Fruit fly (Drosophila melanogaster) whole organism, embryonic: Measurements from ENCODE around the gene HERC2.
A peak's percentile ranks its signal among the peaks of the same experiment; 100 is the strongest.

ENCODE experiments used
- ATbp ChIP-seq: fragments of 200-800 bp; sonication (Bioruptor generic); optimal IDR thresholded peaks from 2 replicates; lab custom pipeline; 2017; ENCODE audit warnings: missing biosample characterization, mild to moderate bottlenecking, missing genetic modification characterization, missing genetic modification reagents
- Abd-B ChIP-seq: fragments of 200-800 bp; sonication (Bioruptor generic); optimal IDR thresholded peaks from 2 replicates; lab custom pipeline; 2018; ENCODE audit warnings: missing biosample characterization, mild to moderate bottlenecking, missing genetic modification characterization, moderate library complexity
- CG12071 ChIP-seq: fragments of 200-800 bp; sonication (Bioruptor generic); optimal IDR thresholded peaks from 3 replicates; lab custom pipeline; 2018; ENCODE audit warnings: missing biosample characterization, mild to moderate bottlenecking, missing genetic modification characterization
- CG15696 ChIP-seq: fragments of 200-800 bp; sonication (Bioruptor generic); optimal IDR thresholded peaks from 2 replicates; lab custom pipeline; 2019; ENCODE audit warnings: missing biosample characterization, mild to moderate bottlenecking, missing genetic modification characterization, moderate library complexity
- CG17829 ChIP-seq: fragments of 200-800 bp; optimal IDR thresholded peaks from 2 replicates; lab custom pipeline; 2019; ENCODE audit warnings: missing biosample characterization, mild to moderate bottlenecking, missing genetic modification characterization, moderate library complexity
- CG1832 ChIP-seq: fragments of 200-800 bp; sonication (Bioruptor generic); optimal IDR thresholded peaks from 2 replicates; lab custom pipeline; 2017; ENCODE audit warnings: missing biosample characterization, mild to moderate bottlenecking, missing genetic modification characterization, inconsistent platforms
- CG3065 ChIP-seq: fragments of 200-800 bp; sonication (Bioruptor generic); optimal IDR thresholded peaks from 2 replicates; lab custom pipeline; 2016; ENCODE audit warnings: missing biosample characterization, missing genetic modification characterization
- CG31388 ChIP-seq: fragments of 200-800 bp; sonication (Bioruptor generic); optimal IDR thresholded peaks from 2 replicates; lab custom pipeline; 2016; ENCODE audit warnings: missing biosample characterization, missing genetic modification characterization
- CG33557 ChIP-seq: fragments of 200-800 bp; sonication (Bioruptor generic); optimal IDR thresholded peaks from 2 replicates; lab custom pipeline; 2019; ENCODE audit warnings: missing biosample characterization, mild to moderate bottlenecking, missing genetic modification characterization, moderate library complexity
- CG5180 ChIP-seq: fragments of 200-800 bp; sonication (Bioruptor generic); optimal IDR thresholded peaks from 3 replicates; lab custom pipeline; 2017; ENCODE audit warnings: missing biosample characterization, missing genetic modification characterization, mild to moderate bottlenecking, moderate library complexity, missing genetic modification reagents
- CG7786 ChIP-seq: fragments of 200-800 bp; sonication (Bioruptor generic); optimal IDR thresholded peaks from 2 replicates; lab custom pipeline; 2016; ENCODE audit warnings: missing biosample characterization, missing genetic modification characterization
- CG8388 ChIP-seq: fragments of 200-800 bp; sonication (Bioruptor generic); optimal IDR thresholded peaks from 2 replicates; lab custom pipeline; 2019; ENCODE audit warnings: missing biosample characterization, mild to moderate bottlenecking, missing genetic modification characterization, moderate library complexity
- CG9437 ChIP-seq: fragments of 200-800 bp; sonication (Bioruptor generic); optimal IDR thresholded peaks from 2 replicates; lab custom pipeline; 2018; ENCODE audit warnings: missing biosample characterization, mild to moderate bottlenecking, missing genetic modification characterization
- CG9797 ChIP-seq: fragments of 200-800 bp; sonication (Bioruptor generic); optimal IDR thresholded peaks from 3 replicates; lab custom pipeline; 2018; ENCODE audit warnings: missing biosample characterization, mild to moderate bottlenecking, missing genetic modification characterization
- Eip74EF ChIP-seq, 2 experiments: fragments of 200-800 bp in 1 of 2; fragments of >200 bp in 1 of 2; sonication (Bioruptor generic) in 1 of 2; optimal IDR thresholded peaks; 2 replicates each; lab custom pipeline; 2017 to 2019; ENCODE audit warnings: missing biosample characterization in 2 of 2, missing genetic modification characterization in 2 of 2, mild to moderate bottlenecking in 1 of 2, moderate library complexity in 1 of 2
- Fer3 ChIP-seq: fragments of 200-800 bp; sonication (Bioruptor generic); optimal IDR thresholded peaks from 2 replicates; lab custom pipeline; 2018; ENCODE audit warnings: missing biosample characterization, mild to moderate bottlenecking, missing genetic modification characterization, moderate library complexity
- GATAe ChIP-seq: fragments of 200-800 bp; sonication (Bioruptor generic); conservative IDR thresholded peaks from 2 replicates; pipeline ENCODE4 v1.3.6; 2022; ENCODE audit warnings: missing biosample characterization, missing genetic modification characterization
- Hmr ChIP-seq: fragments of 200-800 bp; sonication (Bioruptor generic); optimal IDR thresholded peaks from 3 replicates; lab custom pipeline; 2017; ENCODE audit warnings: mild to moderate bottlenecking, missing biosample characterization, missing genetic modification reagents, missing genetic modification characterization
- Hr39 ChIP-seq: fragments of >200 bp; optimal IDR thresholded peaks from 2 replicates; lab custom pipeline; 2017
- Lhr ChIP-seq: fragments of 200-800 bp; sonication (Bioruptor generic); optimal IDR thresholded peaks from 3 replicates; lab custom pipeline; 2017; ENCODE audit warnings: mild to moderate bottlenecking, missing biosample characterization, missing genetic modification reagents, missing genetic modification characterization
- Myb ChIP-seq: fragments of 200-800 bp; sonication (Bioruptor generic); optimal IDR thresholded peaks from 2 replicates; lab custom pipeline; 2016; ENCODE audit warnings: missing biosample characterization, missing genetic modification characterization
- Neu2 ChIP-seq: fragments of 200-800 bp; sonication (Bioruptor generic); optimal IDR thresholded peaks from 3 replicates; lab custom pipeline; 2016; ENCODE audit warnings: missing biosample characterization, missing genetic modification characterization, borderline replicate concordance
- Nf-YB ChIP-seq: fragments of 200-800 bp; sonication (Bioruptor generic); optimal IDR thresholded peaks from 3 replicates; lab custom pipeline; 2019; ENCODE audit warnings: missing biosample characterization, mild to moderate bottlenecking, missing genetic modification characterization, moderate library complexity
- Nf-YC ChIP-seq: fragments of 200-800 bp; optimal IDR thresholded peaks from 3 replicates; lab custom pipeline; 2019; ENCODE audit warnings: missing biosample characterization, mild to moderate bottlenecking, missing genetic modification characterization, moderate library complexity
- Optix ChIP-seq: fragments of 200-800 bp; sonication (Bioruptor generic); IDR thresholded peaks from 3 replicates; pipeline ENCODE4 v1.3.6; 2022; ENCODE audit warnings: missing biosample characterization, missing genetic modification characterization
- Poxn ChIP-seq: fragments of 200-800 bp; sonication (Bioruptor generic); IDR thresholded peaks from 2 replicates; pipeline ENCODE4 v1.3.6; 2022; ENCODE audit warnings: missing biosample characterization, missing genetic modification characterization
- Six4 ChIP-seq: fragments of 200-800 bp; sonication (Bioruptor generic); optimal IDR thresholded peaks from 2 replicates; lab custom pipeline; 2016; ENCODE audit warnings: missing biosample characterization, missing genetic modification characterization
- Trl ChIP-seq, 3 experiments: fragments of >200 bp in 2 of 3; fragments of 200-800 bp in 1 of 3; sonication (Bioruptor generic) in 1 of 3; optimal IDR thresholded peaks; 2 replicates in 1 of 3; 3 replicates in 2 of 3; lab custom pipeline; 2016 to 2017; ENCODE audit warnings: missing biosample characterization in 1 of 3, missing genetic modification characterization in 1 of 3
- amos ChIP-seq: fragments of 200-800 bp; sonication (Bioruptor generic); IDR thresholded peaks from 2 replicates; pipeline ENCODE4 v1.3.6; 2022; ENCODE audit warnings: missing biosample characterization, missing genetic modification characterization; ENCODE audit not compliant: partially characterized antibody
- cad ChIP-seq: fragments of >200 bp; optimal IDR thresholded peaks from 2 replicates; lab custom pipeline; 2017; ENCODE audit warnings: missing biosample characterization, missing genetic modification characterization
- corto ChIP-seq: fragments of 200-800 bp; sonication (Bioruptor generic); optimal IDR thresholded peaks from 2 replicates; lab custom pipeline; 2016; ENCODE audit warnings: missing biosample characterization, mild to moderate bottlenecking, missing genetic modification characterization, moderate library complexity
- crp ChIP-seq, 2 experiments: fragments of 200-800 bp; sonication (Bioruptor generic); optimal IDR thresholded peaks; 2 replicates in 1 of 2; 3 replicates in 1 of 2; lab custom pipeline; 2017; ENCODE audit warnings: missing biosample characterization in 2 of 2, missing genetic modification characterization in 2 of 2, mild to moderate bottlenecking in 1 of 2, moderate library complexity in 1 of 2
- dpn ChIP-seq, 2 experiments: fragments of 200-800 bp; sonication (Bioruptor generic); optimal IDR thresholded peaks; 3 replicates each; lab custom pipeline; 2016; ENCODE audit warnings: missing biosample characterization in 2 of 2, missing genetic modification characterization in 2 of 2
- fd102C ChIP-seq: fragments of 200-800 bp; sonication (Bioruptor generic); optimal IDR thresholded peaks from 2 replicates; lab custom pipeline; 2018; ENCODE audit warnings: missing biosample characterization, mild to moderate bottlenecking, missing genetic modification characterization, moderate library complexity
- gfzf ChIP-seq: fragments of 200-800 bp; sonication (Bioruptor generic); optimal IDR thresholded peaks from 2 replicates; lab custom pipeline; 2016; ENCODE audit warnings: missing biosample characterization, mild to moderate bottlenecking, missing genetic modification characterization, moderate library complexity
- kah ChIP-seq: fragments of 200-800 bp; sonication (Bioruptor generic); optimal IDR thresholded peaks from 2 replicates; lab custom pipeline; 2018; ENCODE audit warnings: missing biosample characterization, mild to moderate bottlenecking, missing genetic modification characterization
- lmd ChIP-seq: fragments of 200-800 bp; sonication (Bioruptor generic); IDR thresholded peaks from 2 replicates; pipeline ENCODE4 v1.3.6; 2022; ENCODE audit warnings: missing biosample characterization, missing genetic modification characterization
- mam ChIP-seq: fragments of 200-800 bp; sonication (Bioruptor generic); optimal IDR thresholded peaks from 3 replicates; lab custom pipeline; 2016; ENCODE audit warnings: missing biosample characterization, missing genetic modification characterization
- org-1 ChIP-seq: fragments of 200-800 bp; sonication (Bioruptor generic); optimal IDR thresholded peaks from 2 replicates; lab custom pipeline; 2017; ENCODE audit warnings: missing biosample characterization, missing genetic modification characterization
- pan ChIP-seq, 4 experiments: fragments of >200 bp in 3 of 4; fragments of 200-800 bp in 1 of 4; sonication (Bioruptor generic) in 1 of 4; optimal IDR thresholded peaks in 3 of 4; IDR thresholded peaks in 1 of 4; 2 replicates each; pipeline versions ENCODE4 v1.3.6 to Lab custom; 2017 to 2022; ENCODE audit warnings: missing biosample characterization in 2 of 4, missing genetic modification characterization in 2 of 4, mixed read lengths in 1 of 4
- sc ChIP-seq, 3 experiments: fragments of >200 bp in 2 of 3; fragments of 200-800 bp in 1 of 3; sonication (Bioruptor generic) in 1 of 3; optimal IDR thresholded peaks; 2 replicates in 2 of 3; 3 replicates in 1 of 3; lab custom pipeline; 2017; ENCODE audit warnings: mild to moderate bottlenecking in 1 of 3, missing biosample characterization in 1 of 3, missing genetic modification characterization in 1 of 3, missing genetic modification reagents in 1 of 3
- tgo ChIP-seq: fragments of 200-800 bp; sonication (Bioruptor generic); IDR thresholded peaks from 3 replicates; pipeline ENCODE4 v1.3.6; 2022; ENCODE audit warnings: missing biosample characterization, missing genetic modification characterization
- tio ChIP-seq: fragments of 200-800 bp; sonication (Bioruptor generic); optimal IDR thresholded peaks from 2 replicates; lab custom pipeline; 2017; ENCODE audit warnings: missing biosample characterization, missing genetic modification characterization, inconsistent platforms
- vnd ChIP-seq: fragments of 200-800 bp; sonication (Bioruptor generic); IDR thresholded peaks from 3 replicates; pipeline ENCODE4 v1.3.6; 2022; ENCODE audit warnings: missing biosample characterization, missing genetic modification characterization; ENCODE audit not compliant: partially characterized antibody

The HERC2 gene

dm6 chrX:20411635-20412034, 17.4 kb downstream of the HERC2 start:
- TF ChIP-seq CG12071 (GFP tag; lab: Kevin White, UChicago) (no peak), CG7786 (GFP tag; lab: Kevin White, UChicago) (no peak), CG1832 (GFP tag; lab: Kevin White, UChicago) (peak; percentile 81), ATbp (GFP tag; lab: Kevin White, UChicago) (no peak), Trl (optimal IDR thresholded peaks at IDR 0.05; lab: Kevin White, UChicago) (peak; percentile 45 to 64), Trl (GFP tag; optimal IDR thresholded peaks at IDR 0.05; lab: Kevin White, UChicago) (no peak), Myb (GFP tag; lab: Kevin White, UChicago) (no peak), Hr39 (lab: Kevin White, UChicago) (no peak), dpn (GFP tag; optimal IDR thresholded peaks at IDR 0.05; lab: Kevin White, UChicago) (no peak)

dm6 chrX:20413481-20413880, 19.3 kb downstream of the HERC2 start, which contains the start of gene CG15459:
Gene CG15459 (minus strand): TSS chrX:20413581.
- no peak for TF ChIP-seq CG15696 (tag; lab: Kevin White, UChicago)
- TF ChIP-seq Nf-YB (GFP tag; lab: Kevin White, UChicago), result no peak
- no peak for TF ChIP-seq GATAe (GFP tag; lab: Robert Waterston, UW)
- TF ChIP-seq CG5180 (GFP tag; lab: Kevin White, UChicago), result no peak
- no peak for TF ChIP-seq CG9437 (GFP tag; lab: Kevin White, UChicago)
- no peak for TF ChIP-seq tgo (GFP tag; lab: Robert Waterston, UW)
- TF ChIP-seq vnd (GFP tag; lab: Robert Waterston, UW), result no peak
- TF ChIP-seq CG9797 (GFP tag; lab: Kevin White, UChicago), result no peak
- TF ChIP-seq pan (optimal IDR thresholded peaks at IDR 0.05; lab: Kevin White, UChicago), result no peak
- no peak for TF ChIP-seq pan (GFP tag; optimal IDR thresholded peaks at IDR 0.05 in 1 of 2, IDR thresholded peaks at IDR 0.05 in 1 of 2)
- no peak for TF ChIP-seq Nf-YC (tag; lab: Kevin White, UChicago)
- no peak for TF ChIP-seq crp (GFP tag; optimal IDR thresholded peaks at IDR 0.05; lab: Kevin White, UChicago)
- TF ChIP-seq tio (GFP tag; lab: Kevin White, UChicago), result no peak
- no peak for TF ChIP-seq Poxn
- no peak for TF ChIP-seq org-1 (GFP tag; lab: Kevin White, UChicago)
- no peak for TF ChIP-seq kah (GFP tag; lab: Kevin White, UChicago)
- no peak for TF ChIP-seq CG33557 (GFP tag; lab: Kevin White, UChicago)
- no peak for TF ChIP-seq Abd-B (GFP tag; lab: Kevin White, UChicago)
- TF ChIP-seq Six4 (GFP tag; lab: Kevin White, UChicago), result no peak
- no peak for TF ChIP-seq amos (GFP tag; lab: Robert Waterston, UW)
- TF ChIP-seq lmd (GFP tag; lab: Robert Waterston, UW), result no peak

dm6 chrX:20414099-20414498, 19.9 kb downstream of the HERC2 start, which contains the start of gene CG15458:
Gene CG15458 (minus strand): TSS chrX:20414199.
- TF ChIP-seq Lhr (GFP tag; lab: Kevin White, UChicago), result no peak
- TF ChIP-seq CG17829 (tag; lab: Kevin White, UChicago), result no peak

dm6 chrX:20415444-20415843, 21.2 kb downstream of the HERC2 start, which contains the start of gene Obp19a:
Gene Obp19a (plus strand): TSS chrX:20415744.
- TF ChIP-seq Optix (GFP tag; lab: Robert Waterston, UW) (no peak), gfzf (GFP tag; lab: Kevin White, UChicago) (no peak), cad (no peak), mam (GFP tag; lab: Kevin White, UChicago) (no peak), Eip74EF (GFP tag; optimal IDR thresholded peaks at IDR 0.05; lab: Kevin White, UChicago) (no peak), CG8388 (GFP tag; lab: Kevin White, UChicago) (no peak), sc (optimal IDR thresholded peaks at IDR 0.05; lab: Kevin White, UChicago) (no peak), sc (GFP tag; optimal IDR thresholded peaks at IDR 0.05; lab: Kevin White, UChicago) (no peak), Neu2 (GFP tag; lab: Kevin White, UChicago) (no peak), Hmr (GFP tag; lab: Kevin White, UChicago) (no peak), corto (no peak), fd102C (GFP tag; lab: Kevin White, UChicago) (no peak), CG31388 (GFP tag; lab: Kevin White, UChicago) (no peak), CG3065 (GFP tag; lab: Kevin White, UChicago) (no peak), CG7786 (GFP tag; lab: Kevin White, UChicago) (no peak), Fer3 (tag; lab: Kevin White, UChicago) (no peak), CG1832 (GFP tag; lab: Kevin White, UChicago) (no peak)
